Worm (Caenorhabditis elegans): ENCODE measurements around the gene cyp-33E2.

The cyp-33E2 gene

ce11 chrIV:8620102-8620733 lies 8.1 kb downstream of the cyp-33E2 start, which contains the start of gene lin-49 (continued):
- no peak for TF ChIP-seq ceh-32 (tag; optimal IDR thresholded peaks at IDR 0.05; ENCODE audit: poor library complexity)
- TF ChIP-seq fkh-10 (GFP tag; optimal IDR thresholded peaks at IDR 0.05) = peak; percentile 1
- peak; percentile 67 for TF ChIP-seq mes-2 (tag; optimal IDR thresholded peaks at IDR 0.05; ENCODE audit: poor library complexity, severe bottlenecking)
- TF ChIP-seq nhr-237 (tag; optimal IDR thresholded peaks at IDR 0.05) = no peak
- no peak for TF ChIP-seq nhr-76 (tag; optimal IDR thresholded peaks at IDR 0.05)
- no peak for TF ChIP-seq pqm-1 (tag; optimal IDR thresholded peaks at IDR 0.05)
- no peak for TF ChIP-seq snpc-4 (tag; optimal IDR thresholded peaks at IDR 0.05)
- TF ChIP-seq daf-8 (GFP tag; IDR thresholded peaks at IDR 0.05) = no peak
- no peak for TF ChIP-seq ZK337.2 (GFP tag; IDR thresholded peaks at IDR 0.05)
- peak; percentile 56 for TF ChIP-seq rbr-2 (tag; optimal IDR thresholded peaks at IDR 0.05)
- no peak for TF ChIP-seq F26F4.8 (GFP tag; conservative IDR thresholded peaks at IDR 0.05)
- 0 out of 2 replicates have a peak, but pooled peaks have one; percentile 11 for TF ChIP-seq arid-1 (GFP tag; conservative IDR thresholded peaks at IDR 0.05)
- TF ChIP-seq hmg-1.1 (GFP tag; IDR thresholded peaks at IDR 0.05) = peak; percentile 81
- no peak for TF ChIP-seq vab-7 (GFP tag; IDR thresholded peaks at IDR 0.05)
- TF ChIP-seq nhr-41 (GFP tag; IDR thresholded peaks at IDR 0.05) = no peak
- TF ChIP-seq lin-13 (GFP tag; optimal IDR thresholded peaks at IDR 0.05) = peak; percentile 47
- TF ChIP-seq nhr-10 (tag; optimal IDR thresholded peaks at IDR 0.05) = no peak
- peak in 1 of 2 experiments; percentile 79 for TF ChIP-seq daf-16 (GFP tag; optimal IDR thresholded peaks at IDR 0.05)
- TF ChIP-seq daf-16 (tag; optimal IDR thresholded peaks at IDR 0.05) = peak; percentile 80
- TF ChIP-seq hif-1 (tag; optimal IDR thresholded peaks at IDR 0.05) = peak in 1 of 2 experiments; percentile 38
- no peak for TF ChIP-seq ceh-62 (tag; optimal IDR thresholded peaks at IDR 0.05)
- no peak for TF ChIP-seq php-3 (GFP tag; IDR thresholded peaks at IDR 0.05)
- TF ChIP-seq hlh-30 (tag; optimal IDR thresholded peaks at IDR 0.05; ENCODE audit: insufficient read depth) = peak; percentile 97
- TF ChIP-seq cey-2 (tag; optimal IDR thresholded peaks at IDR 0.05; ENCODE audit: borderline replicate concordance, insufficient read depth) = no peak
- no peak for TF ChIP-seq madf-9 (GFP tag; conservative IDR thresholded peaks at IDR 0.05)
- TF ChIP-seq spr-3 (GFP tag; optimal IDR thresholded peaks at IDR 0.05) = no peak
- no peak for TF ChIP-seq sdz-12 (GFP tag; optimal IDR thresholded peaks at IDR 0.05)

DNA sequence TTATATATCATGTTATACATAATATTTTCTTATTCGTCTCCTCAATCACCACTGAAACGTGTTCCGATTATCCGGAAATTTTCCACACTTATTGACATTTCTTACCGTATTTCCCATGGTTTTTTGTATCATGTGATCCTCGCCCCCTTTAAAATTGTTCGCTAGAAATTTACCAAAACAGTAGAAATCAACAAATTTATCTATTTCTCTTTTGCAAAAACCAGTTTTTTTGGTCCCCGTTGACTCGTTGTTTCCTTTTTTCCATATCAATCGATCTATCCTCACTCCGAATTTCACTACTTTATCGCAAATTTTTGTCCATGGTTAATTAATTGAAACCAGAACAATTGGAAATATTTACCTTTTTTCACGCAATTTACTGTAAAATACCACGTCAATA lies 13.6 kb downstream of the cyp-33E2 start:
- TF ChIP-seq D1046.2 (GFP tag; IDR thresholded peaks at IDR 0.05) (no peak), ZK546.5 (tag; optimal IDR thresholded peaks at IDR 0.05) (no peak), aha-1 (tag) (no peak), lin-38 (GFP tag; IDR thresholded peaks at IDR 0.05) (no peak), ceh-62 (tag; optimal IDR thresholded peaks at IDR 0.05) (no peak), lim-7 (GFP tag; IDR thresholded peaks at IDR 0.05) (no peak), tag-97 (GFP tag; IDR thresholded peaks at IDR 0.05) (no peak), dmd-6 (GFP tag; IDR thresholded peaks at IDR 0.05) (no peak), egl-43 (GFP tag; IDR thresholded peaks at IDR 0.05) (no peak), nhr-76 (tag; optimal IDR thresholded peaks at IDR 0.05) (no peak), ceh-44 (GFP tag; IDR thresholded peaks at IDR 0.05) (no peak), skn-1 (tag; optimal IDR thresholded peaks at IDR 0.05) (no peak), fos-1 (tag; optimal IDR thresholded peaks at IDR 0.05) (no peak), gei-8 (GFP tag; optimal IDR thresholded peaks at IDR 0.05) (no peak), ceh-20 (GFP tag; IDR thresholded peaks at IDR 0.05) (no peak), pha-4 (GFP tag; IDR thresholded peaks at IDR 0.05) (no peak), pha-4 (tag; optimal IDR thresholded peaks at IDR 0.05) (no peak), cey-2 (tag; optimal IDR thresholded peaks at IDR 0.05; ENCODE audit: borderline replicate concordance, insufficient read depth) (no peak)

Measured in whole organism, L4 larva.